Worm (Caenorhabditis elegans) whole organism, L3 larva: ENCODE data around the gene C05G5.3.

Experiments used
- R02D3.7 ChIP-seq: fragments of 150-350 bp; optimal IDR thresholded peaks from 2 replicates; lab custom pipeline; 2014; ENCODE audit warnings: missing biosample characterization, missing genetic modification characterization
- ama-1 ChIP-seq: fragments of 150-350 bp; optimal IDR thresholded peaks from 2 replicates; lab custom pipeline; 2018
- ceh-9 ChIP-seq: sonication (generic microtip); optimal IDR thresholded peaks from 2 replicates; lab custom pipeline; 2018; ENCODE audit warnings: missing biosample characterization, missing genetic modification characterization
- elt-3 ChIP-seq, 3 experiments: fragments of 150-350 bp in 1 of 3; sonication (generic microtip) in 2 of 3; optimal IDR thresholded peaks; 2 replicates in 2 of 3; 4 replicates in 1 of 3; lab custom pipeline; 2014 to 2017; ENCODE audit warnings: missing biosample characterization in 3 of 3, missing genetic modification characterization in 3 of 3
- fkh-10 ChIP-seq: sonication (generic microtip); optimal IDR thresholded peaks from 2 replicates; lab custom pipeline; 2017; ENCODE audit warnings: missing biosample characterization, missing genetic modification reagents, missing genetic modification characterization
- jun-1 ChIP-seq: fragments of 150-350 bp; optimal IDR thresholded peaks from 2 replicates; lab custom pipeline; 2014; ENCODE audit warnings: missing biosample characterization, missing genetic modification reagents, missing genetic modification characterization
- mdl-1 ChIP-seq: fragments of 150-350 bp; optimal IDR thresholded peaks from 2 replicates; lab custom pipeline; 2014; ENCODE audit warnings: missing biosample characterization, missing genetic modification characterization
- nhr-237 ChIP-seq: fragments of 150-350 bp; optimal IDR thresholded peaks from 2 replicates; lab custom pipeline; 2014; ENCODE audit warnings: missing biosample characterization, missing genetic modification characterization
- nhr-76 ChIP-seq: fragments of 150-350 bp; sonication (generic microtip); optimal IDR thresholded peaks from 5 replicates; lab custom pipeline; 2014; ENCODE audit warnings: missing biosample characterization, missing genetic modification characterization
- sea-2 ChIP-seq: fragments of 150-350 bp; sonication (generic microtip); optimal IDR thresholded peaks from 4 replicates; lab custom pipeline; 2014; ENCODE audit warnings: missing biosample characterization, missing genetic modification reagents, missing genetic modification characterization
- snpc-4 ChIP-seq: fragments of 150-350 bp; optimal IDR thresholded peaks from 2 replicates; lab custom pipeline; 2014; ENCODE audit warnings: missing biosample characterization, missing genetic modification characterization
- unc-39 ChIP-seq: sonication (generic microtip); optimal IDR thresholded peaks from 4 replicates; lab custom pipeline; 2017; ENCODE audit warnings: missing biosample characterization, missing genetic modification characterization
- unc-62 ChIP-seq: fragments of 150-350 bp; sonication (generic microtip); optimal IDR thresholded peaks from 4 replicates; lab custom pipeline; 2014; ENCODE audit warnings: missing biosample characterization, missing genetic modification reagents, missing genetic modification characterization
- ztf-11 ChIP-seq: fragments of 150-350 bp; optimal IDR thresholded peaks from 2 replicates; lab custom pipeline; 2014; ENCODE audit warnings: missing biosample characterization, missing genetic modification characterization

DNA sequence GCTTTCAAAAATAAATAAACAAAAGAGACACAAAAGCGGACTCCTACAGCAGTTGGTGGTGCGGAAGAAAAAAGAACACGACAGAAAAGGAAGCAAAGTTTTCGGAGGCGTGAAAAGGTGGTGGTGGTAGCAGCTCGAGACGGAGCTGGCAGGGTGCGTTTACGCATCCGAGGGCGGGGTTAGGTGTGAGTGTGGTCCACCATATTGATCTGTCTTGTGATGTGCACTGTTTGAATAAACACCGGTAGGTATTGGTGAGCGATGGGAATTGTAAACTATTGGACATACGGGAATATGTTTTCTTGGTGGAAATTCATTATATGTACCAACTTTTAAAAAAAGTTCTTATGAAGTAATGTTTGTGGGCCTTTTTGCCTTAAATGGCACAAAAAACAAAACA lies 9.2 kb upstream of the C05G5.3 start, which contains the start of gene C05G5.5:
- TF ChIP-seq ztf-11 (tag; lab: Kevin White, UChicago): no peak
- TF ChIP-seq jun-1 (tag; lab: Kevin White, UChicago): no peak
- no peak for TF ChIP-seq unc-39 (tag; lab: Kevin White, UChicago)
- no peak for TF ChIP-seq R02D3.7 (tag; lab: Kevin White, UChicago)
- TF ChIP-seq unc-62 (GFP tag; lab: Kevin White, UChicago): no peak
- TF ChIP-seq nhr-237 (tag; lab: Kevin White, UChicago): no peak
- TF ChIP-seq ama-1: no peak
- no peak for TF ChIP-seq elt-3 (tag; optimal IDR thresholded peaks at IDR 0.05; lab: Kevin White, UChicago)
- no peak for TF ChIP-seq mdl-1
- no peak for TF ChIP-seq fkh-10 (GFP tag; lab: Kevin White, UChicago)
- TF ChIP-seq snpc-4 (tag; lab: Kevin White, UChicago): no peak
- no peak for TF ChIP-seq nhr-76
- no peak for TF ChIP-seq ceh-9 (tag; lab: Kevin White, UChicago)
- TF ChIP-seq sea-2 (GFP tag; lab: Kevin White, UChicago): no peak
